Fruit fly (Drosophila melanogaster) whole organism, embryonic: ENCODE data around the gene Nsun5.

Source experiments
- Abd-B ChIP-seq: fragments of 200-800 bp; sonication (Bioruptor generic); optimal IDR thresholded peaks from 2 replicates; lab custom pipeline; 2018; ENCODE audit warnings: missing biosample characterization, mild to moderate bottlenecking, missing genetic modification characterization, moderate library complexity
- Adf1 ChIP-seq: fragments of 200-800 bp; sonication (Bioruptor generic); IDR thresholded peaks from 2 replicates; pipeline ENCODE4 v1.3.6; 2022; ENCODE audit warnings: missing biosample characterization, missing genetic modification characterization
- CG10321 ChIP-seq: fragments of 200-800 bp; sonication (Bioruptor generic); IDR thresholded peaks from 2 replicates; pipeline ENCODE4 v1.3.6; 2022; ENCODE audit warnings: missing biosample characterization, missing genetic modification characterization
- Dll ChIP-seq: fragments of 200-800 bp; sonication (Bioruptor generic); IDR thresholded peaks from 4 replicates; pipeline ENCODE4 v1.3.6; 2022; ENCODE audit warnings: missing biosample characterization, missing genetic modification characterization; ENCODE audit not compliant: partially characterized antibody
- Med ChIP-seq: fragments of 200-800 bp; sonication (Bioruptor generic); peaks from one replicate; lab custom pipeline; 2016; ENCODE audit warnings: missing biosample characterization, missing genetic modification characterization, mild to moderate bottlenecking, inconsistent platforms, moderate library complexity
- chn ChIP-seq: fragments of 200-800 bp; sonication (Bioruptor generic); optimal IDR thresholded peaks from 2 replicates; lab custom pipeline; 2016; ENCODE audit warnings: missing biosample characterization, missing genetic modification characterization
- da ChIP-seq: fragments of 200-800 bp; sonication (Bioruptor generic); optimal IDR thresholded peaks from 2 replicates; lab custom pipeline; 2016; ENCODE audit warnings: missing biosample characterization, missing genetic modification characterization
- dan ChIP-seq: fragments of 200-800 bp; sonication (Bioruptor generic); IDR thresholded peaks from 2 replicates; pipeline ENCODE4 v1.3.6; 2022; ENCODE audit warnings: missing biosample characterization, missing genetic modification characterization
- tgo ChIP-seq: fragments of 200-800 bp; sonication (Bioruptor generic); IDR thresholded peaks from 3 replicates; pipeline ENCODE4 v1.3.6; 2022; ENCODE audit warnings: missing biosample characterization, missing genetic modification characterization

DNA sequence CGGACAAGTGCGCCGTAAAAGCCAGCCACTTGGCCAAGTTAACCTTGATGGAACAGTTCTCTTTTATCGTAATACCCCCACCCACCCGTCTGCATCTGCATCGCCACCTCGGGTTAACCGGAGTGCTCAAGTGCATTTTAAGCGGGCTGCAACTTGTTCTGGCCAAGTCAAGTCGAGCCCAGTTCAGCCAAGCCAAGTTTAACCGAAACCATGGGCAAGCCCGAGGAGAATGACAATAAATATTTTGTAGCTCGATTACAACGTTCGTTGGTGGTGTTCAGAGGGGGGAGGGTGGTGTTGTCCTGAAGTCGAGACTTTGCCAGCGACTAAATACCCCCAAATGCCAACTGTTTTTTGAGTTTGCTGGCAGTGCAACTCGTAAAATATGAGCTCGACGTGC lies 49.7 kb downstream of the Nsun5 start:
- TF ChIP-seq Abd-B (GFP tag; lab: Kevin White, UChicago) (no peak), Dll (GFP tag; lab: Robert Waterston, UW) (no peak), dan (GFP tag; lab: Robert Waterston, UW) (no peak), da (GFP tag; lab: Kevin White, UChicago) (no peak), tgo (GFP tag; lab: Robert Waterston, UW) (no peak), chn (GFP tag; lab: Kevin White, UChicago) (no peak), CG10321 (GFP tag; lab: Robert Waterston, UW) (no peak), Adf1 (GFP tag; lab: Robert Waterston, UW) (no peak), Med (GFP tag; lab: Kevin White, UChicago) (no peak)
